Worm (Caenorhabditis elegans): Measurements from ENCODE around the gene Y75B8A.23.

ce11 chrIII:12245570-12245969 is 4.9 kb upstream of the Y75B8A.23 start:
- TF ChIP-seq nhr-11 (tag; optimal IDR thresholded peaks at IDR 0.05) (no peak), unc-62 (GFP tag; optimal IDR thresholded peaks at IDR 0.05) (no peak), ztf-4 (tag; optimal IDR thresholded peaks at IDR 0.05) (no peak), ceh-82 (tag; optimal IDR thresholded peaks at IDR 0.05) (no peak)
